Worm (Caenorhabditis elegans): ENCODE data around the gene penr-1.

penr-1 gene

DNA sequence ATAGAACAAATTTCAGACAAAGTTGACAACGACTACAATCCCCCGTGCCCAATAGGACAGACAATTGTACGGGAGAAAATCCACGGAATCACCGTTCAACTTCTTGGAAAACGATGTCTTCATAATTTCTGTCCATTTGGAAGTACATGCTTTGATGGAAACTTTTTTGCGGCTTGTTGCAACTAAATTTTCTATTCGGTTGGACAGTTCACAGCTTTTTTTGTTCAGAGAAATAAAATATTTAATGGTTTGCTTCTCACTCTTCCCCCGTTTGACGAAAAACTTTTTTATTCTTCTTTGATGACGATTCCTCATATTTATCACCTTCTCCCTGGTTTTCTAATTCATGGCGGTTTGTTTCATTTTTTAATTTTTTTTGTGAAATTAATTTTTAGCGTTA is 44.8 kb downstream of the penr-1 start, which contains the start of gene C10G8.2:
Gene C10G8.2 (plus strand): TSS at position 301 of the 400 bp plus-strand sequence.
- TF ChIP-seq nhr-11 (tag; optimal IDR thresholded peaks at IDR 0.05) (no peak), mbf-1 (tag; optimal IDR thresholded peaks at IDR 0.05) (no peak), aly-2 (tag; optimal IDR thresholded peaks at IDR 0.05) (no peak), mdl-1 (tag; optimal IDR thresholded peaks at IDR 0.05) (no peak), nhr-129 (tag; optimal IDR thresholded peaks at IDR 0.05) (no peak), sma-3 (GFP tag; optimal IDR thresholded peaks at IDR 0.05) (no peak), elt-3 (tag; optimal IDR thresholded peaks at IDR 0.05) (no peak), ztf-11 (tag; optimal IDR thresholded peaks at IDR 0.05) (no peak), ZK546.5 (tag; optimal IDR thresholded peaks at IDR 0.05) (no peak), ztf-1 (GFP tag; conservative IDR thresholded peaks at IDR 0.05) (no peak)

DNA sequence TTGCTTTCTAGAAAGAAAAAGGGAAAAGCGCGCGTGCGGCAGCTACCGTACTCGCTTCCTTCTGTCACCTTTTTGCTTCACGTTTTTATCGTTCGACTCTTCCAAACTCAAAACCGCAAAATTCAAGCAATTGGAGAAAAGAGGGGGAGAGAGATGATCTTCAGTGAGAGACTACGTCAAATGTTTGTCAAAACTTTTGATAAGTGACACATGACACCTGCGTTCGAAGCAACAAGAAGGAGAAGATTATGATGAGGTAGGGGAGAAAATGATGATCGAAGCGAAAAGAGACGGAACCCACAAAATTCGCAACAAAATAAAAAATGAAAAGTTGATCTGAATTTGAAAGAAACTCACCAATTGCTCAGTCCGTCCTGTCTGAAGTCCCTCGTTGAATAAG is 49.1 kb downstream of the penr-1 start:
- no peak for TF ChIP-seq sma-9 (GFP tag; optimal IDR thresholded peaks at IDR 0.05)
- TF ChIP-seq sma-9 (tag; optimal IDR thresholded peaks at IDR 0.05), result no peak
- no peak for TF ChIP-seq lin-39 (tag; optimal IDR thresholded peaks at IDR 0.05)
- no peak for TF ChIP-seq lin-11 (tag; optimal IDR thresholded peaks at IDR 0.05)
- no peak for TF ChIP-seq unc-55 (GFP tag; optimal IDR thresholded peaks at IDR 0.05)
- TF ChIP-seq lsy-2 (tag; optimal IDR thresholded peaks at IDR 0.05), result no peak
- TF ChIP-seq lin-13 (GFP tag; optimal IDR thresholded peaks at IDR 0.05), result no peak
- no peak for TF ChIP-seq blmp-1 (tag; optimal IDR thresholded peaks at IDR 0.05; ENCODE audit: insufficient read depth)
- no peak for TF ChIP-seq nhr-129 (tag; optimal IDR thresholded peaks at IDR 0.05)
- TF ChIP-seq fos-1 (tag; optimal IDR thresholded peaks at IDR 0.05), result no peak
- TF ChIP-seq unc-62 (GFP tag; optimal IDR thresholded peaks at IDR 0.05), result no peak
- TF ChIP-seq dmd-4 (tag; optimal IDR thresholded peaks at IDR 0.05), result no peak
- TF ChIP-seq nhr-10 (tag; optimal IDR thresholded peaks at IDR 0.05), result no peak
- TF ChIP-seq ztf-11 (tag; optimal IDR thresholded peaks at IDR 0.05), result no peak
- no peak for TF ChIP-seq peb-1 (tag; optimal IDR thresholded peaks at IDR 0.05)
- no peak for TF ChIP-seq gmeb-1 (tag; optimal IDR thresholded peaks at IDR 0.05)
- no peak for TF ChIP-seq mab-5 (tag; optimal IDR thresholded peaks at IDR 0.05)
- TF ChIP-seq nhr-237 (tag; optimal IDR thresholded peaks at IDR 0.05), result no peak
- TF ChIP-seq F13H6.1 (tag; optimal IDR thresholded peaks at IDR 0.05), result no peak
- TF ChIP-seq unc-39 (tag; optimal IDR thresholded peaks at IDR 0.05), result no peak
- TF ChIP-seq R02D3.7 (tag; optimal IDR thresholded peaks at IDR 0.05), result no peak

DNA sequence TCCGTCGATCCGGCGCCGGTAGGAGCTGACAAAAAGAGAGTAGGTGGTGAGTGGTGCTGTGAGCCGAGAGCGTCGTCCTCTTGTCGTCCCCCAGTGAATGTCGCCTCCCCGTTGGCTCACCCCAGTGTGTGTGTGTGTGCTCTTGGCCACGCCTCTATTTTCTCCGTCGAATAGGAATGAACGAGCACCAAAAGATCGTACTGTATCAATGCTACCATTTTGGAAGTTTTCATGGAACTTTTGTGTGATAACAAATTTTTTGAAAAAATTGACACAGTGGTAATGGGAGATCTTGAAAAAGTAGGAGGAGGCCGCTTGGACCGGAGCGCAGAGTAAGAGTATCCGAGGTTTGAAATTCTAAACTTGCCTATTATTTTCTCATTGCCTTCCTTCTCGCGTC is 50.2 kb downstream of the penr-1 start, which contains the start of gene ceh-34:
Gene ceh-34 (minus strand): TSS at position 101 of the 400 bp plus-strand sequence.
- TF ChIP-seq dmd-4 (tag; optimal IDR thresholded peaks at IDR 0.05) (no peak), mbf-1 (tag; optimal IDR thresholded peaks at IDR 0.05) (no peak), sma-3 (GFP tag; optimal IDR thresholded peaks at IDR 0.05) (no peak), nhr-129 (tag; optimal IDR thresholded peaks at IDR 0.05) (no peak), sma-9 (GFP tag; optimal IDR thresholded peaks at IDR 0.05) (no peak), sma-9 (tag; optimal IDR thresholded peaks at IDR 0.05) (no peak), sem-4 (tag; optimal IDR thresholded peaks at IDR 0.05) (no peak), ztf-4 (tag; optimal IDR thresholded peaks at IDR 0.05) (no peak), elt-3 (tag; optimal IDR thresholded peaks at IDR 0.05) (no peak), nhr-12 (tag; optimal IDR thresholded peaks at IDR 0.05) (no peak)
